Worm (Caenorhabditis elegans) whole organism, mixed stage, embryonic: ENCODE data around the gene R09E10.8.

Source experiments
- elt-1 ChIP-seq: sonication (generic microtip); optimal IDR thresholded peaks from 2 replicates; lab custom pipeline; 2017; ENCODE audit warnings: missing genetic modification characterization, mild to moderate bottlenecking, missing compliant biosample characterization, antibody characterized with exemption, moderate library complexity, borderline replicate concordance; ENCODE audit not compliant: insufficient read depth
- flh-1 ChIP-seq: fragments of 200-800 bp; sonication (Bioruptor generic); optimal IDR thresholded peaks from 2 replicates; lab custom pipeline; 2018; ENCODE audit warnings: mild to moderate bottlenecking, missing genetic modification characterization, moderate library complexity, missing compliant biosample characterization
- mep-1 ChIP-seq: fragments of 150-350 bp; optimal IDR thresholded peaks from 2 replicates; lab custom pipeline; 2017; ENCODE audit warnings: missing biosample characterization, missing genetic modification reagents, missing genetic modification characterization, inconsistent platforms
- nhr-12 ChIP-seq: fragments of 150-350 bp; optimal IDR thresholded peaks from 2 replicates; lab custom pipeline; 2014; ENCODE audit warnings: missing biosample characterization, missing genetic modification characterization
- pha-4 ChIP-seq: fragments of 150-350 bp; optimal IDR thresholded peaks from 2 replicates; lab custom pipeline; 2018; ENCODE audit warnings: missing biosample characterization, missing genetic modification reagents, missing genetic modification characterization
- sem-2 ChIP-seq: fragments of 200-800 bp; sonication (Bioruptor generic); optimal IDR thresholded peaks from 2 replicates; lab custom pipeline; 2018; ENCODE audit warnings: mild to moderate bottlenecking, missing genetic modification characterization, missing compliant biosample characterization
- sptf-1 ChIP-seq: sonication (generic microtip); optimal IDR thresholded peaks from 2 replicates; lab custom pipeline; 2017; ENCODE audit warnings: mild to moderate bottlenecking, missing genetic modification characterization, moderate library complexity, missing compliant biosample characterization
- unc-62 ChIP-seq: fragments of 150-350 bp; optimal IDR thresholded peaks from 2 replicates; lab custom pipeline; 2014; ENCODE audit warnings: missing biosample characterization, missing genetic modification reagents, missing genetic modification characterization
- ztf-11 ChIP-seq: fragments of 150-350 bp; optimal IDR thresholded peaks from 2 replicates; lab custom pipeline; 2014; ENCODE audit warnings: missing biosample characterization, missing genetic modification characterization

ce11 chrIV:10273781-10274313, 36.4 kb downstream of the R09E10.8 start, which contains the start of gene Y43C5A.3:
- no peak for TF ChIP-seq elt-1 (tag; lab: Kevin White, UChicago)
- no peak for TF ChIP-seq flh-1 (GFP tag; lab: Kevin White, UChicago)
- no peak for TF ChIP-seq nhr-12 (tag; lab: Kevin White, UChicago)
- no peak for TF ChIP-seq ztf-11 (tag; lab: Kevin White, UChicago)
- TF ChIP-seq mep-1, result no peak
- TF ChIP-seq sem-2 (GFP tag; lab: Kevin White, UChicago), result no peak
- TF ChIP-seq sptf-1 (tag; lab: Kevin White, UChicago), result no peak
- TF ChIP-seq unc-62 (GFP tag; lab: Kevin White, UChicago), result no peak
- no peak for TF ChIP-seq pha-4 (tag; lab: Kevin White, UChicago)
